Fruit fly (Drosophila melanogaster) whole organism, embryonic: ENCODE data around the gene CG1889.
A peak's percentile ranks its signal among the peaks of the same experiment; 100 is the strongest.

Source experiments
- Blimp-1 ChIP-seq: fragments of 200-800 bp; sonication (Bioruptor generic); optimal IDR thresholded peaks from 3 replicates; lab custom pipeline; 2018; ENCODE audit warnings: missing biosample characterization, missing genetic modification characterization, mild to moderate bottlenecking, moderate library complexity, missing genetic modification reagents
- CG12155 ChIP-seq: fragments of 200-800 bp; sonication (Bioruptor generic); optimal IDR thresholded peaks from 3 replicates; lab custom pipeline; 2016; ENCODE audit warnings: missing biosample characterization, missing genetic modification characterization
- CG13424 ChIP-seq: fragments of 200-800 bp; sonication (Bioruptor generic); optimal IDR thresholded peaks from 2 replicates; lab custom pipeline; 2019; ENCODE audit warnings: missing biosample characterization, mild to moderate bottlenecking, missing genetic modification characterization, moderate library complexity
- CG14710 ChIP-seq: fragments of 200-800 bp; sonication (Bioruptor generic); optimal IDR thresholded peaks from 3 replicates; lab custom pipeline; 2019; ENCODE audit warnings: missing biosample characterization, mild to moderate bottlenecking, missing genetic modification characterization, moderate library complexity
- CG1603 ChIP-seq: fragments of 200-800 bp; sonication (Bioruptor generic); optimal IDR thresholded peaks from 2 replicates; lab custom pipeline; 2019; ENCODE audit warnings: missing biosample characterization, mild to moderate bottlenecking, missing genetic modification characterization, moderate library complexity
- CG16863 ChIP-seq: fragments of 200-800 bp; sonication (Bioruptor generic); optimal IDR thresholded peaks from 3 replicates; lab custom pipeline; 2016; ENCODE audit warnings: missing biosample characterization, missing genetic modification characterization
- CG18476 ChIP-seq: fragments of 200-800 bp; sonication (Bioruptor generic); optimal IDR thresholded peaks from 2 replicates; lab custom pipeline; 2016; ENCODE audit warnings: missing biosample characterization, mild to moderate bottlenecking, missing genetic modification characterization
- CG31224 ChIP-seq: fragments of 200-800 bp; sonication (Bioruptor generic); IDR thresholded peaks from 2 replicates; pipeline ENCODE4 v1.3.6; 2022; ENCODE audit warnings: missing biosample characterization, missing genetic modification characterization
- CG31388 ChIP-seq: fragments of 200-800 bp; sonication (Bioruptor generic); optimal IDR thresholded peaks from 2 replicates; lab custom pipeline; 2016; ENCODE audit warnings: missing biosample characterization, missing genetic modification characterization
- CG3726 ChIP-seq: fragments of 200-800 bp; sonication (Bioruptor generic); IDR thresholded peaks from 3 replicates; pipeline ENCODE4, ENCODE4 v1.3.6; 2022; ENCODE audit warnings: missing biosample characterization, missing genetic modification characterization
- CG6683 ChIP-seq: fragments of 200-800 bp; sonication (Bioruptor generic); optimal IDR thresholded peaks from 2 replicates; lab custom pipeline; 2017; ENCODE audit warnings: missing biosample characterization, mild to moderate bottlenecking, missing genetic modification characterization, missing genetic modification reagents
- CG8388 ChIP-seq: fragments of 200-800 bp; sonication (Bioruptor generic); optimal IDR thresholded peaks from 2 replicates; lab custom pipeline; 2019; ENCODE audit warnings: missing biosample characterization, mild to moderate bottlenecking, missing genetic modification characterization, moderate library complexity
- CG8924 ChIP-seq: fragments of 200-800 bp; optimal IDR thresholded peaks from 3 replicates; lab custom pipeline; 2019; ENCODE audit warnings: missing biosample characterization, mild to moderate bottlenecking, missing genetic modification characterization, moderate library complexity
- CTCF ChIP-seq: fragments of 200-800 bp; sonication (Bioruptor generic); optimal IDR thresholded peaks from 2 replicates; lab custom pipeline; 2017; ENCODE audit warnings: missing biosample characterization, mild to moderate bottlenecking, missing genetic modification characterization, moderate library complexity
- CkIIα-i1 ChIP-seq: fragments of 200-800 bp; sonication (Bioruptor generic); IDR thresholded peaks from 2 replicates; pipeline ENCODE4 v1.3.6; 2022; ENCODE audit warnings: missing biosample characterization, missing genetic modification characterization
- Dad ChIP-seq: fragments of 200-800 bp; sonication (Bioruptor generic); optimal IDR thresholded peaks from 3 replicates; lab custom pipeline; 2016; ENCODE audit warnings: missing biosample characterization, missing genetic modification characterization
- Dip3 ChIP-seq: fragments of 200-800 bp; sonication (Bioruptor generic); optimal IDR thresholded peaks from 3 replicates; lab custom pipeline; 2016; ENCODE audit warnings: missing biosample characterization, missing genetic modification characterization
- Fer1 ChIP-seq: fragments of 200-800 bp; sonication (Bioruptor generic); optimal IDR thresholded peaks from 2 replicates; lab custom pipeline; 2017; ENCODE audit warnings: missing biosample characterization, mild to moderate bottlenecking, missing genetic modification characterization
- H15 ChIP-seq: fragments of 200-800 bp; sonication (Bioruptor generic); IDR thresholded peaks from 3 replicates; pipeline ENCODE4 v1.3.6; 2022; ENCODE audit warnings: missing biosample characterization, missing genetic modification characterization
- H2.0 ChIP-seq: fragments of 200-800 bp; sonication (Bioruptor generic); IDR thresholded peaks from 2 replicates; pipeline ENCODE4 v1.3.6; 2022; ENCODE audit warnings: missing biosample characterization, missing genetic modification characterization
- Hey ChIP-seq: fragments of 200-800 bp; sonication (Bioruptor generic); optimal IDR thresholded peaks from 3 replicates; lab custom pipeline; 2018; ENCODE audit warnings: missing biosample characterization, mild to moderate bottlenecking, missing genetic modification characterization
- Hmx ChIP-seq: fragments of 200-800 bp; sonication (Bioruptor generic); optimal IDR thresholded peaks from 2 replicates; lab custom pipeline; 2016; ENCODE audit warnings: missing biosample characterization, missing genetic modification characterization
- Rfx ChIP-seq: fragments of 200-800 bp; sonication (Bioruptor generic); IDR thresholded peaks from 2 replicates; pipeline ENCODE4 v1.3.6; 2022; ENCODE audit warnings: missing biosample characterization, missing genetic modification characterization
- Six4 ChIP-seq: fragments of 200-800 bp; sonication (Bioruptor generic); optimal IDR thresholded peaks from 2 replicates; lab custom pipeline; 2016; ENCODE audit warnings: missing biosample characterization, missing genetic modification characterization
- cad ChIP-seq: fragments of >200 bp; optimal IDR thresholded peaks from 2 replicates; lab custom pipeline; 2017; ENCODE audit warnings: missing biosample characterization, missing genetic modification characterization
- danr ChIP-seq: fragments of 200-800 bp; sonication (Bioruptor generic); IDR thresholded peaks from 2 replicates; pipeline ENCODE4 v1.3.6; 2022; ENCODE audit warnings: missing biosample characterization, missing genetic modification characterization
- dm ChIP-seq: fragments of 200-800 bp; sonication (Bioruptor generic); optimal IDR thresholded peaks from 3 replicates; lab custom pipeline; 2016; ENCODE audit warnings: missing biosample characterization, missing genetic modification characterization
- gem ChIP-seq: fragments of 200-800 bp; sonication (Bioruptor generic); optimal IDR thresholded peaks from 2 replicates; lab custom pipeline; 2019; ENCODE audit warnings: missing biosample characterization, mild to moderate bottlenecking, missing genetic modification characterization, moderate library complexity
- gfzf ChIP-seq: fragments of 200-800 bp; sonication (Bioruptor generic); optimal IDR thresholded peaks from 2 replicates; lab custom pipeline; 2016; ENCODE audit warnings: missing biosample characterization, mild to moderate bottlenecking, missing genetic modification characterization, moderate library complexity
- jigr1 ChIP-seq: fragments of 200-800 bp; sonication (Bioruptor generic); IDR thresholded peaks from 3 replicates; pipeline ENCODE4 v1.3.6; 2022; ENCODE audit warnings: missing biosample characterization, missing genetic modification characterization
- klu ChIP-seq: fragments of 200-800 bp; sonication (Bioruptor generic); IDR thresholded peaks from 2 replicates; pipeline ENCODE4 v1.3.6; 2022; ENCODE audit warnings: missing biosample characterization, missing genetic modification characterization
- kni ChIP-seq: fragments of 200-800 bp; sonication (Bioruptor generic); optimal IDR thresholded peaks from 3 replicates; lab custom pipeline; 2017; ENCODE audit warnings: mild to moderate bottlenecking, missing biosample characterization, missing genetic modification reagents, missing genetic modification characterization
- odd ChIP-seq: fragments of 200-800 bp; sonication (Bioruptor generic); optimal IDR thresholded peaks from 2 replicates; lab custom pipeline; 2017; ENCODE audit warnings: missing biosample characterization, mild to moderate bottlenecking, missing genetic modification characterization
- onecut ChIP-seq: fragments of 200-800 bp; sonication (Bioruptor generic); IDR thresholded peaks from 2 replicates; pipeline ENCODE4 v1.3.6; 2022; ENCODE audit warnings: missing biosample characterization, missing genetic modification characterization
- pzg ChIP-seq: fragments of 200-800 bp; sonication (Bioruptor generic); optimal IDR thresholded peaks from 3 replicates; lab custom pipeline; 2018; ENCODE audit warnings: missing biosample characterization, mild to moderate bottlenecking, missing genetic modification characterization, moderate library complexity
- ro ChIP-seq: fragments of 200-800 bp; sonication (Bioruptor generic); IDR thresholded peaks from 2 replicates; pipeline ENCODE4 v1.3.6; 2022; ENCODE audit warnings: missing biosample characterization, missing genetic modification characterization
- sens-2 ChIP-seq: fragments of 200-800 bp; sonication (Bioruptor generic); IDR thresholded peaks from 2 replicates; pipeline ENCODE4 v1.3.6; 2022; ENCODE audit warnings: missing biosample characterization, missing genetic modification characterization
- tna ChIP-seq: fragments of 200-800 bp; sonication (Bioruptor generic); IDR thresholded peaks from 2 replicates; pipeline ENCODE4 v1.3.6; 2022; ENCODE audit warnings: missing biosample characterization, missing genetic modification characterization; ENCODE audit not compliant: partially characterized antibody

CG1889 gene

dm6 chrX:9975973-9976372 is 10.9 kb downstream of the CG1889 start (continued):
- TF ChIP-seq CG6683 (GFP tag; lab: Kevin White, UChicago) (no peak), CG18476 (GFP tag; lab: Kevin White, UChicago) (no peak), CG14710 (tag; lab: Kevin White, UChicago) (no peak), odd (GFP tag; lab: Kevin White, UChicago) (no peak), Fer1 (GFP tag; lab: Kevin White, UChicago) (no peak), H15 (GFP tag; lab: Robert Waterston, UW) (no peak), Dip3 (GFP tag; lab: Kevin White, UChicago) (no peak), CG13424 (tag; lab: Kevin White, UChicago) (no peak), gem (tag; lab: Kevin White, UChicago) (no peak), kni (GFP tag; lab: Kevin White, UChicago) (peak; percentile 28), danr (no peak), CG12155 (no peak), CG16863 (GFP tag; lab: Kevin White, UChicago) (no peak)

DNA sequence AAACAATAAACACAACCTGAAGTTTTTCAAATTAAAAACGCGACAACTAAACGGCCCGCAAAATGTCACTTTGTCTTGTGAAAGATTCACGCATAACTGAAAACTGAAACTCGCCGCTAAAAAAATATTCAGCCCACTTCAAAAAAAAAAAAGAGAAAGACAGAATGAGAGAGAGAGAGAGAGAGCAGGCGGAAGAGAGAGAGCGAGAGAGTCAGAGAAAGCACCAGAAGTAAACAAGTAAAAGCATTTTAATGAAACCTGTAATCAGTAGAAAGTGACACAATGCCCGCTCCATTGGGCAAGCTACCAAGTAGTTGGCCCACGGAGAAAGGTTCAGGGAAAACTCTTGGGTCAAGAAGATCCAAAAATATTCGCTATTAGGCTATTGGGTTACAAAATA is 12.3 kb downstream of the CG1889 start, which contains the start of gene CG43386:
TSS of gene CG43386 (minus strand) at position 101 of the 400 bp plus-strand sequence.
- TF ChIP-seq tna (GFP tag; lab: Robert Waterston, UW) (no peak), Six4 (GFP tag; lab: Kevin White, UChicago) (no peak), CG31388 (no peak), Blimp-1 (GFP tag; lab: Kevin White, UChicago) (peak; percentile 48), CG8924 (no peak), Hmx (GFP tag; lab: Kevin White, UChicago) (no peak), onecut (GFP tag; lab: Robert Waterston, UW) (no peak)

DNA sequence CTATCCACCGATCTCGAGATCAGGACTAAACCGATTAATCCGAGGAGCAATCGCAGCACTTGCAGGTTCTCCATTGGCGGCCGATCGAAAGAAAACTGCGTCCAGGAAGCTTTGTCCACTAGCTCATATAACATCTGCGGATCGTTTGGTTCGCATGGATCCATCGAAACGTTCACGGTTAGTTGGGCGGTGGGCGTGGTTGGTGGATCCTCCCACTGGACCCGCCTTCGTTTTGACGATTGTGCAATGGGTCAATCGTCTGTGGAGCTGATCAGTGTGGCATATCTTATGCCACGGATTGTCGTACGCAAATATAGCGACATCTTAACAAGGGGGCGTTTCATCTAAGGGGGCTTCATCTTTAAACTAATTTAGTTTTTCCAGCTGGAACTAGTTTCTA is 15.4 kb downstream of the CG1889 start, which contains the start of gene CG15252:
TSS of gene CG15252 (minus strand) at position 101 of the 400 bp plus-strand sequence.
- TF ChIP-seq pzg: no peak
- TF ChIP-seq Hey: no peak
- no peak for TF ChIP-seq CG1603
- no peak for TF ChIP-seq gfzf (GFP tag; lab: Kevin White, UChicago)
- no peak for TF ChIP-seq CG8388 (GFP tag; lab: Kevin White, UChicago)
- TF ChIP-seq sens-2: no peak
- no peak for TF ChIP-seq H2.0
- no peak for TF ChIP-seq Rfx (GFP tag; lab: Robert Waterston, UW)
- TF ChIP-seq klu: no peak
- TF ChIP-seq Dad: no peak
- no peak for TF ChIP-seq ro (GFP tag; lab: Robert Waterston, UW)
- TF ChIP-seq CG3726 (GFP tag; lab: Robert Waterston, UW): no peak
- no peak for TF ChIP-seq jigr1 (GFP tag; lab: Robert Waterston, UW)
- TF ChIP-seq CkIIα-i1 (GFP tag; lab: Robert Waterston, UW): no peak
- TF ChIP-seq cad (GFP tag; lab: Kevin White, UChicago): no peak
- TF ChIP-seq dm (GFP tag; lab: Kevin White, UChicago): no peak
- no peak for TF ChIP-seq CTCF (GFP tag; lab: Kevin White, UChicago)
- TF ChIP-seq CG31224 (GFP tag; lab: Robert Waterston, UW): no peak
